Worm (Caenorhabditis elegans) whole organism, young adult: Measurements from ENCODE around the gene srw-68.

Experiments
- B0019.2 ChIP-seq: fragments of 200-800 bp; sonication (Bioruptor generic); conservative IDR thresholded peaks from 2 replicates; pipeline ENCODE4 v1.3.6; 2022; ENCODE audit warnings: missing genetic modification reagents, missing genetic modification characterization, missing compliant biosample characterization
- F55B11.4 ChIP-seq: sonication (generic microtip); optimal IDR thresholded peaks from 2 replicates; lab custom pipeline; 2016; ENCODE audit warnings: missing compliant biosample characterization, missing genetic modification characterization, borderline replicate concordance; ENCODE audit not compliant: insufficient read depth
- T26A5.8 ChIP-seq: sonication (generic microtip); optimal IDR thresholded peaks from 2 replicates; lab custom pipeline; 2016; ENCODE audit warnings: missing genetic modification characterization, missing compliant biosample characterization
- Y56A3A.18 ChIP-seq: fragments of 200-800 bp; sonication (Bioruptor generic); IDR thresholded peaks from 2 replicates; pipeline ENCODE4 v1.3.6; 2022; ENCODE audit warnings: missing genetic modification reagents, missing genetic modification characterization, missing compliant biosample characterization
- ama-1 ChIP-seq, 3 experiments: fragments of 150-350 bp in 1 of 3; sonication (generic microtip) in 2 of 3; optimal IDR thresholded peaks; 2 replicates each; lab custom pipeline; 2014 to 2018; ENCODE audit warnings: missing biosample characterization in 2 of 3, missing genetic modification characterization in 2 of 3, missing genetic modification reagents in 2 of 3
- attf-5 ChIP-seq: fragments of 200-800 bp; sonication (Bioruptor generic); optimal IDR thresholded peaks from 2 replicates; lab custom pipeline; 2018; ENCODE audit warnings: mild to moderate bottlenecking, missing genetic modification characterization, missing compliant biosample characterization
- attf-6 ChIP-seq: fragments of 200-800 bp; sonication (Bioruptor generic); IDR thresholded peaks from 2 replicates; pipeline ENCODE4 v1.3.6; 2022; ENCODE audit warnings: missing genetic modification reagents, missing genetic modification characterization, missing compliant biosample characterization
- bed-1 ChIP-seq: fragments of 200-800 bp; sonication (Bioruptor generic); IDR thresholded peaks from 2 replicates; pipeline ENCODE4 v1.3.6; 2022; ENCODE audit warnings: missing genetic modification reagents, missing genetic modification characterization, missing compliant biosample characterization
- bed-2 ChIP-seq: fragments of 200-800 bp; sonication (Bioruptor generic); IDR thresholded peaks from 2 replicates; pipeline ENCODE4 v1.3.6; 2022; ENCODE audit warnings: missing genetic modification reagents, missing genetic modification characterization, missing compliant biosample characterization
- ccch-3 ChIP-seq: fragments of 200-800 bp; sonication (Bioruptor generic); optimal IDR thresholded peaks from 2 replicates; lab custom pipeline; 2018; ENCODE audit warnings: mild to moderate bottlenecking, missing genetic modification characterization, missing compliant biosample characterization
- cebp-2 ChIP-seq: fragments of 200-800 bp; sonication (Bioruptor generic); IDR thresholded peaks from 2 replicates; pipeline ENCODE4 v1.3.6; 2022; ENCODE audit warnings: missing genetic modification characterization, missing compliant biosample characterization
- egl-44 ChIP-seq: fragments of 200-800 bp; sonication (Bioruptor generic); IDR thresholded peaks from 2 replicates; pipeline ENCODE4 v1.3.6; 2022; ENCODE audit warnings: missing genetic modification reagents, missing genetic modification characterization, missing compliant biosample characterization
- hlh-12 ChIP-seq: sonication (generic microtip); optimal IDR thresholded peaks from 2 replicates; lab custom pipeline; 2016; ENCODE audit warnings: missing genetic modification characterization, missing compliant biosample characterization
- hrde-1 ChIP-seq: sonication (generic microtip); optimal IDR thresholded peaks from 2 replicates; lab custom pipeline; 2016; ENCODE audit warnings: missing genetic modification characterization, mild to moderate bottlenecking, missing compliant biosample characterization, moderate library complexity, missing genotype, missing genetic modification reagents, borderline replicate concordance
- hsf-1 ChIP-seq: fragments of 200-800 bp; sonication (Bioruptor generic); IDR thresholded peaks from 2 replicates; pipeline ENCODE4 v1.3.6; 2022; ENCODE audit warnings: missing genetic modification reagents, missing genetic modification characterization, missing compliant biosample characterization
- let-526 ChIP-seq: fragments of 200-800 bp; sonication (Bioruptor generic); IDR thresholded peaks from 2 replicates; pipeline ENCODE4 v1.3.6; 2022; ENCODE audit warnings: missing genetic modification reagents, missing genetic modification characterization, missing compliant biosample characterization
- let-607 ChIP-seq, 2 experiments: fragments of 200-800 bp in 1 of 2; sonication (Bioruptor generic) in 1 of 2; sonication (generic microtip) in 1 of 2; optimal IDR thresholded peaks; 2 replicates each; lab custom pipeline; 2016 to 2018; ENCODE audit warnings: mild to moderate bottlenecking in 2 of 2, missing compliant biosample characterization in 2 of 2, missing genetic modification characterization in 2 of 2, moderate library complexity in 2 of 2, missing genotype in 1 of 2
- madf-10 ChIP-seq: sonication (generic microtip); optimal IDR thresholded peaks from 2 replicates; lab custom pipeline; 2016; ENCODE audit warnings: mild to moderate bottlenecking, missing genetic modification characterization, missing compliant biosample characterization
- mcd-1 ChIP-seq: fragments of 200-800 bp; sonication (Bioruptor generic); IDR thresholded peaks from 2 replicates; pipeline ENCODE4 v1.3.6; 2022; ENCODE audit warnings: missing genetic modification reagents, missing genetic modification characterization, missing compliant biosample characterization
- mel-28 ChIP-seq: sonication (generic microtip); optimal IDR thresholded peaks from 2 replicates; lab custom pipeline; 2016; ENCODE audit warnings: borderline replicate concordance, mild to moderate bottlenecking, missing genetic modification characterization, missing compliant biosample characterization
- mes-4 ChIP-seq: sonication (generic microtip); optimal IDR thresholded peaks from 2 replicates; lab custom pipeline; 2016; ENCODE audit warnings: missing genotype, missing genetic modification characterization, missing compliant biosample characterization
- nfya-1 ChIP-seq: sonication (generic microtip); optimal IDR thresholded peaks from 2 replicates; lab custom pipeline; 2017; ENCODE audit warnings: antibody characterized with exemption, missing compliant biosample characterization, missing genetic modification characterization, borderline replicate concordance; ENCODE audit not compliant: insufficient read depth
- nhr-80 ChIP-seq: sonication (generic microtip); optimal IDR thresholded peaks from 2 replicates; lab custom pipeline; 2016; ENCODE audit warnings: missing genetic modification characterization, missing compliant biosample characterization
- pbrm-1 ChIP-seq: fragments of 200-800 bp; sonication (Bioruptor generic); IDR thresholded peaks from 2 replicates; pipeline ENCODE4 v1.3.6; 2022; ENCODE audit warnings: missing genetic modification reagents, missing genetic modification characterization, missing compliant biosample characterization
- repo-1 ChIP-seq: sonication (generic microtip); optimal IDR thresholded peaks from 2 replicates; lab custom pipeline; 2017; ENCODE audit warnings: mild to moderate bottlenecking, missing genetic modification characterization, missing compliant biosample characterization
- sdz-38 ChIP-seq: sonication (generic microtip); optimal IDR thresholded peaks from 2 replicates; lab custom pipeline; 2016; ENCODE audit warnings: missing genotype, missing genetic modification characterization, missing compliant biosample characterization
- snpc-3.4 ChIP-seq: sonication (generic microtip); optimal IDR thresholded peaks from 2 replicates; lab custom pipeline; 2017; ENCODE audit warnings: missing genetic modification characterization, mild to moderate bottlenecking, missing compliant biosample characterization, antibody characterized with exemption, moderate library complexity, missing genotype, missing genetic modification reagents
- snpc-4 ChIP-seq, 5 experiments: fragments of 150-350 bp in 1 of 5; sonication (generic microtip) in 4 of 5; optimal IDR thresholded peaks; 2 replicates each; lab custom pipeline; 2014 to 2018; ENCODE audit warnings: missing genetic modification characterization in 5 of 5, missing biosample characterization in 3 of 5, antibody characterized with exemption in 2 of 5, mild to moderate bottlenecking in 2 of 5, missing compliant biosample characterization in 2 of 5, missing genotype in 2 of 5, moderate library complexity in 2 of 5, missing genetic modification reagents in 1 of 5
- somi-1 ChIP-seq: fragments of 200-800 bp; sonication (Bioruptor generic); optimal IDR thresholded peaks from 2 replicates; lab custom pipeline; 2018; ENCODE audit warnings: mild to moderate bottlenecking, missing genetic modification characterization, missing compliant biosample characterization
- unc-62 ChIP-seq: fragments of 150-350 bp; optimal IDR thresholded peaks from 2 replicates; lab custom pipeline; 2014; ENCODE audit warnings: missing biosample characterization, missing genetic modification reagents, missing genetic modification characterization
- zim-3 ChIP-seq: sonication (generic microtip); optimal IDR thresholded peaks from 2 replicates; lab custom pipeline; 2017; ENCODE audit warnings: mild to moderate bottlenecking, missing genetic modification characterization, moderate library complexity, missing compliant biosample characterization
- ztf-25 ChIP-seq: fragments of 200-800 bp; sonication (Bioruptor generic); IDR thresholded peaks from 2 replicates; pipeline ENCODE4 v1.3.6; 2022; ENCODE audit warnings: missing genetic modification reagents, missing genetic modification characterization, missing compliant biosample characterization
- ztf-28 ChIP-seq: fragments of 200-800 bp; sonication (Bioruptor generic); IDR thresholded peaks from 2 replicates; pipeline ENCODE4 v1.3.6; 2022; ENCODE audit warnings: missing genetic modification reagents, missing genetic modification characterization, missing compliant biosample characterization
- ztf-3 ChIP-seq: fragments of 200-800 bp; sonication (Bioruptor generic); optimal IDR thresholded peaks from 2 replicates; lab custom pipeline; 2018; ENCODE audit warnings: mild to moderate bottlenecking, missing genetic modification characterization, missing compliant biosample characterization

srw-68 gene

ce11 chrV:7431016-7431415 lies 4.5 kb upstream of the srw-68 start, which contains the start of gene srw-71:
srw-71 (minus strand) TSS chrV:7431116.
- TF ChIP-seq zim-3 (tag; lab: Kevin White, UChicago) (no peak), bed-2 (GFP tag; lab: Robert Waterston, UW) (no peak), egl-44 (GFP tag; lab: Robert Waterston, UW) (no peak), sdz-38 (tag; lab: Kevin White, UChicago) (no peak), hlh-12 (tag; lab: Kevin White, UChicago) (no peak), mes-4 (tag; lab: Kevin White, UChicago) (no peak), nhr-80 (tag; lab: Kevin White, UChicago) (no peak), T26A5.8 (no peak), mcd-1 (GFP tag; lab: Robert Waterston, UW) (no peak), ztf-3 (GFP tag; lab: Kevin White, UChicago) (no peak), attf-6 (GFP tag; lab: Robert Waterston, UW) (no peak), ztf-28 (GFP tag; lab: Robert Waterston, UW) (no peak), Y56A3A.18 (no peak), F55B11.4 (tag; lab: Kevin White, UChicago) (no peak), snpc-3.4 (tag; lab: Kevin White, UChicago) (no peak), pbrm-1 (GFP tag; lab: Robert Waterston, UW) (no peak), cebp-2 (no peak)

- TF ChIP-seq madf-10 (tag; lab: Kevin White, UChicago), result no peak
- no peak for TF ChIP-seq repo-1 (tag; lab: Kevin White, UChicago)
- no peak for TF ChIP-seq unc-62 (GFP tag; lab: Kevin White, UChicago)
- no peak for TF ChIP-seq let-607 (tag; optimal IDR thresholded peaks at IDR 0.05; lab: Kevin White, UChicago)
- no peak for TF ChIP-seq attf-5 (GFP tag; lab: Kevin White, UChicago)
- TF ChIP-seq let-526 (GFP tag; lab: Robert Waterston, UW), result no peak
- TF ChIP-seq, all 124 proteins: peak for 0
Measured at ce11 chrV:7428880-7429279, 2.4 kb upstream of the srw-68 start, which contains the start of gene srw-69. srw-69 (minus strand) TSS chrV:7428980.

ce11 chrV:7424336-7424735 lies 2.2 kb downstream of the srw-68 start, which contains the start of gene F18E3.10:
F18E3.10 (minus strand) TSS chrV:7424436.
- TF ChIP-seq mel-28 (tag; lab: Kevin White, UChicago) (no peak), snpc-4 (GFP tag; optimal IDR thresholded peaks at IDR 0.05; lab: Kevin White, UChicago) (no peak), snpc-4 (tag; optimal IDR thresholded peaks at IDR 0.05; lab: Kevin White, UChicago) (no peak), ztf-28 (GFP tag; lab: Robert Waterston, UW) (no peak), nfya-1 (no peak), hrde-1 (no peak), hsf-1 (GFP tag; lab: Robert Waterston, UW) (no peak), ama-1 (optimal IDR thresholded peaks at IDR 0.05; lab: Kevin White, UChicago) (no peak), ama-1 (GFP tag; optimal IDR thresholded peaks at IDR 0.05; lab: Kevin White, UChicago) (no peak), ztf-25 (GFP tag; lab: Robert Waterston, UW) (no peak), B0019.2 (GFP tag; lab: Robert Waterston, UW) (no peak), ccch-3 (GFP tag; lab: Kevin White, UChicago) (no peak), somi-1 (no peak), bed-1 (GFP tag; lab: Robert Waterston, UW) (no peak)
- TF ChIP-seq, all 124 proteins: peak for 0
